Comparison of ENCODE assay signal across 6 worm cellular contexts in the genomic region with DNA sequence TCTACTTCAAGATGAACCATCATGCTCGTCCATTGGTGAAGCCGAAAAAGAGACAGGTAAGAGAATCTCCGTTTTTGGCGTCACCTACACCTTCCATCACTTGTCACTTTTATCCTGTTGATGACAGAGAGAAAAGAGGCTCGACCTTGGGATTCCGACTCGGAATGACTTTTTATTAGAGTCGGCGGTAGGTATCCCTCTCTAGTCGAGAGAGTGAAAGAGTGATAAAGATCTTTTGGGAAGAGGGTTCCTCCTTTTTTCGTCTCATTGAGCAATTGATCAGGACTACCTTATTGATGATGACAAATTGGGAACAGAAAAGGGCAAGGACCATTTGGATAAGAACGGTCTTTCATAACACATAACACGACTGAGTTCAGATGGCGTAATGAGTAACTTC.
TF ChIP-seq lines count a peak whose summit lies in the region.

No protein-coding gene starts in this region.

TF ChIP-seq in whole organism, L1 larva, 84 proteins besides CTCF, POLR2A, EP300 and RAD21 (continues in another document):
- TF ChIP-seq swsn-7 (tag; optimal IDR thresholded peaks at IDR 0.05; lab: Kevin White, UChicago), result no peak
- peak; percentile 27 for TF ChIP-seq mep-1 (tag; optimal IDR thresholded peaks at IDR 0.05; lab: Kevin White, UChicago)
- TF ChIP-seq nhr-20 (tag; optimal IDR thresholded peaks at IDR 0.05; lab: Kevin White, UChicago), result no peak
- no peak for TF ChIP-seq pax-3 (tag; optimal IDR thresholded peaks at IDR 0.05; lab: Kevin White, UChicago)
- TF ChIP-seq dpl-1 (GFP tag; optimal IDR thresholded peaks at IDR 0.05; lab: Kevin White, UChicago), result no peak
- TF ChIP-seq skn-1 (tag; optimal IDR thresholded peaks at IDR 0.05; lab: Kevin White, UChicago), result no peak
- no peak for TF ChIP-seq elt-2 (tag; optimal IDR thresholded peaks at IDR 0.05; lab: Kevin White, UChicago)
- peak; percentile 25 for TF ChIP-seq blmp-1 (tag; optimal IDR thresholded peaks at IDR 0.05; lab: Kevin White, UChicago)
- no peak for TF ChIP-seq egl-27 (tag; optimal IDR thresholded peaks at IDR 0.05; lab: Kevin White, UChicago)
- no peak for TF ChIP-seq Y116A8C.19 (tag; optimal IDR thresholded peaks at IDR 0.05; lab: Kevin White, UChicago; ENCODE audit: borderline replicate concordance)
- peak; percentile 43 for TF ChIP-seq lin-14 (GFP tag; optimal IDR thresholded peaks at IDR 0.05; lab: Kevin White, UChicago)
- no peak for TF ChIP-seq lin-13 (GFP tag; optimal IDR thresholded peaks at IDR 0.05; lab: Kevin White, UChicago)
- peak; percentile 48 for TF ChIP-seq nhr-85 (tag; lab: Kevin White, UChicago)
- no peak for TF ChIP-seq mdl-1 (tag; optimal IDR thresholded peaks at IDR 0.05; lab: Kevin White, UChicago)
- no peak for TF ChIP-seq isw-1 (GFP tag; IDR thresholded peaks at IDR 0.05; lab: Robert Waterston, UW)

TF ChIP-seq in whole organism, L2 larva, 48 proteins besides CTCF, POLR2A, EP300 and RAD21:
- no peak for TF ChIP-seq nhr-129 (tag; optimal IDR thresholded peaks at IDR 0.05; lab: Kevin White, UChicago)
- TF ChIP-seq lin-11 (tag; optimal IDR thresholded peaks at IDR 0.05; lab: Kevin White, UChicago), result no peak
- TF ChIP-seq nhr-23 (tag; optimal IDR thresholded peaks at IDR 0.05; lab: Kevin White, UChicago), result peak; percentile 88
- TF ChIP-seq elt-1 (tag; optimal IDR thresholded peaks at IDR 0.05; lab: Kevin White, UChicago), result peak; percentile 85
- no peak for TF ChIP-seq nhr-237 (tag; optimal IDR thresholded peaks at IDR 0.05; lab: Kevin White, UChicago)
- TF ChIP-seq ceh-16 (tag; optimal IDR thresholded peaks at IDR 0.05; lab: Kevin White, UChicago), result peak; percentile 25
- no peak for TF ChIP-seq mab-5 (tag; optimal IDR thresholded peaks at IDR 0.05; lab: Kevin White, UChicago)
- no peak for TF ChIP-seq nhr-25 (tag; optimal IDR thresholded peaks at IDR 0.05; lab: Kevin White, UChicago)

TF ChIP-seq in whole organism, L3 larva, 47 proteins besides CTCF, POLR2A, EP300 and RAD21:
- TF ChIP-seq elt-3 (tag; optimal IDR thresholded peaks at IDR 0.05; lab: Kevin White, UChicago) (no peak), elt-1 (tag; optimal IDR thresholded peaks at IDR 0.05; lab: Kevin White, UChicago) (peak; percentile 96)

TF ChIP-seq in whole organism, midembryonic, 9 proteins besides CTCF, POLR2A, EP300 and RAD21:
- no peak for TF ChIP-seq med-1 (GFP tag; optimal IDR thresholded peaks at IDR 0.05; lab: Kevin White, UChicago; ENCODE audit: insufficient read depth)
- 0 out of 2 replicates have a peak, but pooled peaks have one; percentile 25 for TF ChIP-seq flt-1 (GFP tag; IDR thresholded peaks at IDR 0.05; lab: Robert Waterston, UW)
- TF ChIP-seq T22C8.4 (GFP tag; IDR thresholded peaks at IDR 0.05; lab: Robert Waterston, UW), result no peak

TF ChIP-seq in whole organism, mixed stage, embryonic, 35 proteins besides CTCF, POLR2A, EP300 and RAD21:
- TF ChIP-seq nhr-237 (tag; optimal IDR thresholded peaks at IDR 0.05; lab: Kevin White, UChicago) (no peak), lin-13 (tag; optimal IDR thresholded peaks at IDR 0.05; lab: Kevin White, UChicago) (no peak), flh-1 (GFP tag; optimal IDR thresholded peaks at IDR 0.05; lab: Kevin White, UChicago) (no peak), nhr-2 (tag; optimal IDR thresholded peaks at IDR 0.05; lab: Kevin White, UChicago) (peak; percentile 18), unc-62 (GFP tag; optimal IDR thresholded peaks at IDR 0.05; lab: Kevin White, UChicago) (peak; percentile 52), pha-4 (tag; optimal IDR thresholded peaks at IDR 0.05; lab: Kevin White, UChicago) (no peak), mab-5 (tag; optimal IDR thresholded peaks at IDR 0.05; lab: Kevin White, UChicago) (no peak), elt-1 (tag; optimal IDR thresholded peaks at IDR 0.05; lab: Kevin White, UChicago; ENCODE audit: borderline replicate concordance, insufficient read depth) (peak; percentile 98), ham-2 (GFP tag; optimal IDR thresholded peaks at IDR 0.05; lab: Kevin White, UChicago) (no peak), blmp-1 (tag; optimal IDR thresholded peaks at IDR 0.05; lab: Kevin White, UChicago) (no peak), zip-8 (tag; optimal IDR thresholded peaks at IDR 0.05; lab: Kevin White, UChicago) (no peak), lsy-2 (tag; optimal IDR thresholded peaks at IDR 0.05; lab: Kevin White, UChicago) (no peak)
TF ChIP-seq in whole organism, mixed stage, embryonic: peak in this region for 3.

TF ChIP-seq in whole organism, young adult, 124 proteins besides CTCF, POLR2A, EP300 and RAD21:
- no peak for TF ChIP-seq Y56A3A.18 (GFP tag; IDR thresholded peaks at IDR 0.05; lab: Robert Waterston, UW)
- no peak for TF ChIP-seq mes-4 (tag; optimal IDR thresholded peaks at IDR 0.05; lab: Kevin White, UChicago)
- TF ChIP-seq unc-62 (GFP tag; optimal IDR thresholded peaks at IDR 0.05; lab: Kevin White, UChicago), result peak; percentile 53
- TF ChIP-seq tbx-9 (tag; optimal IDR thresholded peaks at IDR 0.05; lab: Kevin White, UChicago; ENCODE audit: borderline replicate concordance), result no peak
- TF ChIP-seq ztf-18 (tag; optimal IDR thresholded peaks at IDR 0.05; lab: Kevin White, UChicago), result no peak
- no peak for TF ChIP-seq snpc-3.4 (tag; optimal IDR thresholded peaks at IDR 0.05; lab: Kevin White, UChicago)
- TF ChIP-seq egl-18 (GFP tag; IDR thresholded peaks at IDR 0.05; lab: Robert Waterston, UW), result no peak
